Worm (Caenorhabditis elegans): ENCODE measurements around the gene ZC239.14.
"Not testable (repeated sequence)": the region's sequence is repeated elsewhere in the genome, so short reads cannot be mapped to it uniquely, and the experiment has no call there.

DNA sequence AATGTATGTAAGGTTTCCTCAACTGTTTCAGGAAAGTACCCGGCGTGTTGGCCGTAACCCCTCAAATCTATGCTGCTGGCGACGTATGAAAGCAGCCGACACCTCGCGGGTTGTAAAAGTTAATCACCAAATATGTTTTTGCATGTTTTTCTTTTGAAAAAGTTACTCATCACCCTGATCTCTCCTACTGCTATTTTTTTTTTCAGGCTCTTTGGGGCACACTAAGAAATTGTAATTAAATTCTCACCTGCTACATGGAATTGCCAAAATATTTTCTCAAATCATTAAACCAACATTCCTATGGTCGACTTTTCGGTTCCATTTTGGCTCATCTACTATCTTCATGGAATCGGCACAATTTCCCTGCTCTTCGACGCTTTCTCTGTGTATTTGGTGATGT, 37.0 kb downstream of the ZC239.14 start, which contains the start of gene sri-78:
- TF ChIP-seq dao-5, him-1 (tag; optimal IDR thresholded peaks at IDR 0.05): not testable (repeated sequence)
